Fruit fly (Drosophila melanogaster): Measurements from ENCODE around the gene CG8028.

dm6 chrX:19325729-19326473 is 45.8 kb upstream of the CG8028 start:
- TF ChIP-seq Sin3A (optimal IDR thresholded peaks at IDR 0.05) (no peak), h (optimal IDR thresholded peaks at IDR 0.05) (no peak), psq (optimal IDR thresholded peaks at IDR 0.05) (no peak), insv (optimal IDR thresholded peaks at IDR 0.05) (no peak), ttk (optimal IDR thresholded peaks at IDR 0.05) (no peak)
